Fruit fly (Drosophila melanogaster) whole organism, embryonic: ENCODE results near the gene CG13114.

Experiments used
- Adf1 ChIP-seq: fragments of 200-800 bp; sonication (Bioruptor generic); IDR thresholded peaks from 2 replicates; pipeline ENCODE4 v1.3.6; 2022; ENCODE audit warnings: missing biosample characterization, missing genetic modification characterization
- CG13894 ChIP-seq: fragments of 200-800 bp; sonication (Bioruptor generic); optimal IDR thresholded peaks from 3 replicates; lab custom pipeline; 2018; ENCODE audit warnings: missing biosample characterization, mild to moderate bottlenecking, missing genetic modification characterization, moderate library complexity
- CG1529 ChIP-seq: fragments of 200-800 bp; sonication (Bioruptor generic); optimal IDR thresholded peaks from 3 replicates; lab custom pipeline; 2018; ENCODE audit warnings: missing biosample characterization, missing genetic modification characterization
- CG15479 ChIP-seq: fragments of 200-800 bp; sonication (Bioruptor generic); optimal IDR thresholded peaks from 3 replicates; lab custom pipeline; 2019; ENCODE audit warnings: missing biosample characterization, mild to moderate bottlenecking, missing genetic modification characterization, moderate library complexity
- CG1602 ChIP-seq: fragments of 200-800 bp; sonication (Bioruptor generic); optimal IDR thresholded peaks from 3 replicates; lab custom pipeline; 2016; ENCODE audit warnings: missing biosample characterization, missing genetic modification characterization
- CG17568 ChIP-seq: fragments of 200-800 bp; sonication (Bioruptor generic); optimal IDR thresholded peaks from 2 replicates; lab custom pipeline; 2018; ENCODE audit warnings: missing biosample characterization, mild to moderate bottlenecking, missing genetic modification characterization, moderate library complexity
- CG17612 ChIP-seq: fragments of 200-800 bp; sonication (Bioruptor generic); IDR thresholded peaks from 2 replicates; pipeline ENCODE4 v1.3.6; 2022; ENCODE audit warnings: missing biosample characterization, missing genetic modification characterization
- CG1792 ChIP-seq: fragments of 200-800 bp; sonication (Bioruptor generic); optimal IDR thresholded peaks from 2 replicates; lab custom pipeline; 2016; ENCODE audit warnings: missing biosample characterization, missing genetic modification characterization
- CG34422 ChIP-seq: fragments of 200-800 bp; sonication (Bioruptor generic); IDR thresholded peaks from 3 replicates; pipeline ENCODE4 v1.3.6; 2022; ENCODE audit warnings: missing biosample characterization, missing genetic modification characterization
- CG3995 ChIP-seq: fragments of 200-800 bp; sonication (Bioruptor generic); optimal IDR thresholded peaks from 3 replicates; lab custom pipeline; 2016; ENCODE audit warnings: missing biosample characterization, missing genetic modification characterization
- CG6254 ChIP-seq: fragments of 200-800 bp; sonication (Bioruptor generic); optimal IDR thresholded peaks from 3 replicates; lab custom pipeline; 2017; ENCODE audit warnings: mild to moderate bottlenecking, missing biosample characterization, missing genetic modification reagents, missing genetic modification characterization
- CG6654 ChIP-seq: fragments of 200-800 bp; sonication (Bioruptor generic); optimal IDR thresholded peaks from 2 replicates; lab custom pipeline; 2017; ENCODE audit warnings: missing biosample characterization, mild to moderate bottlenecking, missing genetic modification characterization
- CG7745 ChIP-seq: fragments of 200-800 bp; sonication (Bioruptor generic); optimal IDR thresholded peaks from 2 replicates; lab custom pipeline; 2018; ENCODE audit warnings: missing biosample characterization, mild to moderate bottlenecking, missing genetic modification characterization, moderate library complexity
- CG8359 ChIP-seq: fragments of 200-800 bp; sonication (Bioruptor generic); optimal IDR thresholded peaks from 2 replicates; lab custom pipeline; 2017; ENCODE audit warnings: missing biosample characterization, mild to moderate bottlenecking, missing genetic modification characterization, borderline replicate concordance
- CG9797 ChIP-seq: fragments of 200-800 bp; sonication (Bioruptor generic); optimal IDR thresholded peaks from 3 replicates; lab custom pipeline; 2018; ENCODE audit warnings: missing biosample characterization, mild to moderate bottlenecking, missing genetic modification characterization
- Camta ChIP-seq: fragments of 200-800 bp; sonication (Bioruptor generic); optimal IDR thresholded peaks from 2 replicates; lab custom pipeline; 2016; ENCODE audit warnings: missing biosample characterization, missing genetic modification characterization
- CoRest ChIP-seq: fragments of 200-800 bp; sonication (Bioruptor generic); optimal IDR thresholded peaks from 3 replicates; lab custom pipeline; 2018; ENCODE audit warnings: missing biosample characterization, mild to moderate bottlenecking, missing genetic modification characterization, moderate library complexity
- D19B ChIP-seq: fragments of 200-800 bp; sonication (Bioruptor generic); optimal IDR thresholded peaks from 2 replicates; lab custom pipeline; 2017; ENCODE audit warnings: missing biosample characterization, mild to moderate bottlenecking, missing genetic modification characterization
- E2f1 ChIP-seq: fragments of 200-800 bp; sonication (Bioruptor generic); IDR thresholded peaks from 2 replicates; pipeline ENCODE4 v1.3.6; 2022; ENCODE audit warnings: missing biosample characterization, missing genetic modification characterization
- Elba2 ChIP-seq: fragments of 200-800 bp; sonication (Bioruptor generic); optimal IDR thresholded peaks from 3 replicates; lab custom pipeline; 2016; ENCODE audit warnings: missing biosample characterization, missing genetic modification characterization
- HLH4C ChIP-seq: fragments of 200-800 bp; sonication (Bioruptor generic); IDR thresholded peaks from 3 replicates; pipeline ENCODE4 v1.3.6; 2022; ENCODE audit warnings: missing biosample characterization, missing genetic modification characterization; ENCODE audit not compliant: partially characterized antibody
- Hmr ChIP-seq: fragments of 200-800 bp; sonication (Bioruptor generic); optimal IDR thresholded peaks from 3 replicates; lab custom pipeline; 2017; ENCODE audit warnings: mild to moderate bottlenecking, missing biosample characterization, missing genetic modification reagents, missing genetic modification characterization
- Lhr ChIP-seq: fragments of 200-800 bp; sonication (Bioruptor generic); optimal IDR thresholded peaks from 3 replicates; lab custom pipeline; 2017; ENCODE audit warnings: mild to moderate bottlenecking, missing biosample characterization, missing genetic modification reagents, missing genetic modification characterization
- Lpt ChIP-seq: fragments of >200 bp; optimal IDR thresholded peaks from 2 replicates; lab custom pipeline; 2018; ENCODE audit warnings: missing biosample characterization, missing genetic modification characterization
- Nf-YA ChIP-seq: fragments of 200-800 bp; sonication (Bioruptor generic); IDR thresholded peaks from 2 replicates; pipeline ENCODE4 v1.3.6; 2022; ENCODE audit warnings: missing biosample characterization, missing genetic modification characterization
- Opbp ChIP-seq: fragments of 200-800 bp; sonication (Bioruptor generic); IDR thresholded peaks from 3 replicates; pipeline ENCODE4 v1.3.6; 2022; ENCODE audit warnings: missing biosample characterization, missing genetic modification characterization; ENCODE audit not compliant: partially characterized antibody
- Poxn ChIP-seq: fragments of 200-800 bp; sonication (Bioruptor generic); IDR thresholded peaks from 2 replicates; pipeline ENCODE4 v1.3.6; 2022; ENCODE audit warnings: missing biosample characterization, missing genetic modification characterization
- Ptx1 ChIP-seq: fragments of 200-800 bp; sonication (Bioruptor generic); IDR thresholded peaks from 2 replicates; pipeline ENCODE4 v1.3.6; 2022; ENCODE audit warnings: missing biosample characterization, missing genetic modification characterization
- Rx ChIP-seq: fragments of 200-800 bp; sonication (Bioruptor generic); IDR thresholded peaks from 2 replicates; pipeline ENCODE4 v1.3.6; 2022; ENCODE audit warnings: missing biosample characterization, missing genetic modification characterization
- cato ChIP-seq: fragments of 200-800 bp; sonication (Bioruptor generic); optimal IDR thresholded peaks from 2 replicates; lab custom pipeline; 2016; ENCODE audit warnings: missing biosample characterization, missing genetic modification characterization, borderline replicate concordance
- cg ChIP-seq: fragments of 200-800 bp; sonication (Bioruptor generic); optimal IDR thresholded peaks from 3 replicates; lab custom pipeline; 2019; ENCODE audit warnings: missing biosample characterization, mild to moderate bottlenecking, missing genetic modification characterization, moderate library complexity
- chif ChIP-seq, 2 experiments: fragments of 200-800 bp; sonication (Bioruptor generic); optimal IDR thresholded peaks; 3 replicates each; lab custom pipeline; 2016; ENCODE audit warnings: missing biosample characterization in 2 of 2, missing genetic modification characterization in 2 of 2
- dati ChIP-seq: fragments of 200-800 bp; sonication (Bioruptor generic); IDR thresholded peaks from 2 replicates; pipeline ENCODE4 v1.3.6; 2022; ENCODE audit warnings: missing biosample characterization, missing genetic modification characterization
- dmrt99B ChIP-seq: fragments of 200-800 bp; sonication (Bioruptor generic); optimal IDR thresholded peaks from 2 replicates; lab custom pipeline; 2018; ENCODE audit warnings: missing biosample characterization, mild to moderate bottlenecking, missing genetic modification characterization, moderate library complexity
- eve ChIP-seq, 2 experiments: fragments of >200 bp; optimal IDR thresholded peaks; 2 replicates each; lab custom pipeline; 2017; ENCODE audit warnings: missing biosample characterization in 2 of 2, missing genetic modification characterization in 2 of 2
- gsb-n ChIP-seq: fragments of 200-800 bp; sonication (Bioruptor generic); optimal IDR thresholded peaks from 3 replicates; lab custom pipeline; 2018; ENCODE audit warnings: missing biosample characterization, mild to moderate bottlenecking, missing genetic modification characterization
- hb ChIP-seq: fragments of 200-800 bp; sonication (Bioruptor generic); IDR thresholded peaks from 3 replicates; pipeline ENCODE4 v1.3.6; 2022; ENCODE audit warnings: missing biosample characterization, missing genetic modification characterization; ENCODE audit not compliant: partially characterized antibody
- jumu ChIP-seq: fragments of 200-800 bp; sonication (Bioruptor generic); optimal IDR thresholded peaks from 3 replicates; lab custom pipeline; 2016; ENCODE audit warnings: missing biosample characterization, missing genetic modification characterization
- kni ChIP-seq: fragments of 200-800 bp; sonication (Bioruptor generic); optimal IDR thresholded peaks from 3 replicates; lab custom pipeline; 2017; ENCODE audit warnings: mild to moderate bottlenecking, missing biosample characterization, missing genetic modification reagents, missing genetic modification characterization
- maf-S ChIP-seq: fragments of 200-800 bp; sonication (Bioruptor generic); optimal IDR thresholded peaks from 2 replicates; lab custom pipeline; 2016; ENCODE audit warnings: missing biosample characterization, missing genetic modification characterization
- nmo ChIP-seq: fragments of 200-800 bp; sonication (Bioruptor generic); optimal IDR thresholded peaks from 2 replicates; lab custom pipeline; 2018; ENCODE audit warnings: missing biosample characterization, mild to moderate bottlenecking, missing genetic modification characterization, moderate library complexity
- prd ChIP-seq, 3 experiments: fragments of >200 bp in 2 of 3; fragments of 200-800 bp in 1 of 3; sonication (Bioruptor generic) in 1 of 3; optimal IDR thresholded peaks in 2 of 3; IDR thresholded peaks in 1 of 3; 2 replicates in 2 of 3; 3 replicates in 1 of 3; pipeline versions ENCODE4 v1.3.6 to Lab custom; 2017 to 2022; ENCODE audit warnings: missing biosample characterization in 1 of 3, missing genetic modification characterization in 1 of 3
- rib ChIP-seq: fragments of 200-800 bp; sonication (Bioruptor generic); IDR thresholded peaks from 2 replicates; pipeline ENCODE4 v1.3.6; 2022; ENCODE audit warnings: missing biosample characterization, missing genetic modification characterization
- slp2 ChIP-seq: fragments of 200-800 bp; sonication (Bioruptor generic); optimal IDR thresholded peaks from 2 replicates; lab custom pipeline; 2016; ENCODE audit warnings: missing biosample characterization, missing genetic modification characterization
- trh ChIP-seq: fragments of 200-800 bp; sonication (Bioruptor generic); optimal IDR thresholded peaks from 2 replicates; lab custom pipeline; 2016; ENCODE audit warnings: missing biosample characterization, missing genetic modification characterization
- tup ChIP-seq: fragments of 200-800 bp; sonication (Bioruptor generic); optimal IDR thresholded peaks from 2 replicates; lab custom pipeline; 2016; ENCODE audit warnings: missing biosample characterization, mild to moderate bottlenecking, missing genetic modification characterization, moderate library complexity
- unpg ChIP-seq: fragments of 200-800 bp; sonication (Bioruptor generic); optimal IDR thresholded peaks from 3 replicates; lab custom pipeline; 2018; ENCODE audit warnings: missing biosample characterization, mild to moderate bottlenecking, missing genetic modification characterization, moderate library complexity
- vnd ChIP-seq: fragments of 200-800 bp; sonication (Bioruptor generic); IDR thresholded peaks from 3 replicates; pipeline ENCODE4 v1.3.6; 2022; ENCODE audit warnings: missing biosample characterization, missing genetic modification characterization; ENCODE audit not compliant: partially characterized antibody

Gene CG13114

DNA sequence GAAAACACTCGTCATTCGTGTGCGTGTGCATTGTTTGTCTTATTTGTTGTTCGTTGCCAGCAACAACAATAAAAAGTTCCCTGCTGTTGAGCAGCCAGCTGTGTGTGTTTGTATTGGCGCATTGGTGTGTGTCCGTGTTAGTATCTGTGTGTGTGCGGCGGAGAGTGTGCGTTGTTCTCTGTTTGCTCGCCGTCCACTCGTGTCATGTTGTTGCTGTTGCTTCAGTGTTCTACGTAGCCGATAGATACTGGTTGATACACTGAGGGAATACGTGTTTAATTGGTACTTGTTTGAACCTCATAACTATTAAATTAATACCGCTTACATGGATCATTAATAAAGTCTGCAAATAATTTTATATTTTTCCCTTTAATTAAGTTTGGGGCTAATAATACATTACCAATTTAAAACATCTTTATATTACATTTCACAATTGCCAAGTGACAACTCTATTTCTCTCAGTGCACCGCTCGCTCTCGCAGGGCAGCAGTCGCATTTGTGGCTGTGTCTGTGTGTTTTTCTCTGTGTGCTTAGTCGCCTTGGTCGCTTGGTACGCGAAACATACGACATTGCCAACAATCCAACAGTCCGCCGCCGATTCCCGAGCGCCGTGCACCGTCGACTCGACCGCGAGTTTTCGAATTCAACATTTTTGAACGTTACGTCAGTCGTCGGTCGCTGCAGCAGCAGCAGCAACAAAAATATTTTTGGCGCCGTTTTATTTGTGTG is 22.9 kb downstream of the CG13114 start, which contains the start of gene brwl (continued):
- peak; percentile 98 for TF ChIP-seq maf-S (GFP tag; lab: Kevin White, UChicago)
- peak; percentile 98 for TF ChIP-seq E2f1 (GFP tag; lab: Robert Waterston, UW)
- peak; percentile 98 for TF ChIP-seq jumu (GFP tag; lab: Kevin White, UChicago)
- peak; percentile 97 for TF ChIP-seq CG6254 (GFP tag; lab: Kevin White, UChicago)
- peak; percentile 93 for TF ChIP-seq D19B (GFP tag; lab: Kevin White, UChicago)
- TF ChIP-seq cg, result peak; percentile 99
- TF ChIP-seq Opbp (GFP tag; lab: Robert Waterston, UW), result 0 out of 3 replicates have a peak, but pooled peaks have one; percentile 29
- TF ChIP-seq slp2 (GFP tag; lab: Kevin White, UChicago), result peak; percentile 98
- peak; percentile 96 for TF ChIP-seq rib (GFP tag; lab: Robert Waterston, UW)
- no peak for TF ChIP-seq prd (optimal IDR thresholded peaks at IDR 0.05; lab: Kevin White, UChicago)
- TF ChIP-seq prd (GFP tag; IDR thresholded peaks at IDR 0.05; lab: Robert Waterston, UW), result peak; percentile 99
- peak; percentile 95 for TF ChIP-seq kni (GFP tag; lab: Kevin White, UChicago)
- peak; percentile 97 for TF ChIP-seq trh (GFP tag; lab: Kevin White, UChicago)
- peak; percentile 94 to 99 for TF ChIP-seq eve (GFP tag; optimal IDR thresholded peaks at IDR 0.05; lab: Kevin White, UChicago)
- TF ChIP-seq Rx (GFP tag; lab: Robert Waterston, UW), result peak; percentile 97
- peak; percentile 95 for TF ChIP-seq CG1792 (GFP tag; lab: Kevin White, UChicago)
- peak; percentile 77 for TF ChIP-seq CG15479 (GFP tag; lab: Kevin White, UChicago)
- peak; percentile 86 for TF ChIP-seq dati (GFP tag; lab: Robert Waterston, UW)
- TF ChIP-seq HLH4C (GFP tag; lab: Robert Waterston, UW), result no peak
- TF ChIP-seq Elba2 (GFP tag; lab: Kevin White, UChicago), result peak; percentile 93
- TF ChIP-seq Lpt (GFP tag; lab: Kevin White, UChicago), result no peak
- TF ChIP-seq Ptx1 (GFP tag; lab: Robert Waterston, UW), result peak; percentile 99
- peak; percentile 99 for TF ChIP-seq dmrt99B (tag; lab: Kevin White, UChicago)
- TF ChIP-seq hb (GFP tag; lab: Robert Waterston, UW), result no peak
- TF ChIP-seq Nf-YA, result peak; percentile 97
- TF ChIP-seq CG8359 (GFP tag; lab: Kevin White, UChicago), result peak; percentile 94
- peak; percentile 99 for TF ChIP-seq CG34422
- peak; percentile 99 for TF ChIP-seq nmo (GFP tag; lab: Kevin White, UChicago)
- peak; percentile 98 for TF ChIP-seq tup (GFP tag; lab: Kevin White, UChicago)
- TF ChIP-seq chif (GFP tag; optimal IDR thresholded peaks at IDR 0.05; lab: Kevin White, UChicago), result peak; percentile 99
- peak; percentile 99 for TF ChIP-seq unpg (GFP tag; lab: Kevin White, UChicago)
- TF ChIP-seq CG1529 (GFP tag; lab: Kevin White, UChicago), result peak; percentile 98
- peak; percentile 89 for TF ChIP-seq CG7745 (tag; lab: Kevin White, UChicago)
- peak; percentile 89 for TF ChIP-seq Adf1 (GFP tag; lab: Robert Waterston, UW)
- TF ChIP-seq CoRest (tag; lab: Kevin White, UChicago), result peak; percentile 99
- peak; percentile 99 for TF ChIP-seq CG1602 (GFP tag; lab: Kevin White, UChicago)
- TF ChIP-seq CG17612, result peak; percentile 96
- TF ChIP-seq CG6654 (GFP tag; lab: Kevin White, UChicago), result peak; percentile 91
- no peak for TF ChIP-seq vnd
- peak; percentile 92 for TF ChIP-seq Poxn
- TF ChIP-seq CG17568 (GFP tag; lab: Kevin White, UChicago), result peak; percentile 96
- peak; percentile 99 for TF ChIP-seq Camta (GFP tag; lab: Kevin White, UChicago)
- peak; percentile 97 for TF ChIP-seq Lhr
- peak; percentile 97 for TF ChIP-seq CG13894
- peak; percentile 99 for TF ChIP-seq Hmr
- TF ChIP-seq CG9797, result peak; percentile 69
- TF ChIP-seq gsb-n (tag; lab: Kevin White, UChicago), result peak; percentile 99
- TF ChIP-seq CG3995, result peak; percentile 83
- TF ChIP-seq cato (GFP tag; lab: Kevin White, UChicago), result peak; percentile 98
